Worm (Caenorhabditis elegans): Measurements from ENCODE around the gene C45G9.6.
"Not testable (repeated sequence)": the region's sequence is repeated elsewhere in the genome, so short reads cannot be mapped to it uniquely, and the experiment has no call there.

Gene C45G9.6

ce11 chrIII:5055709-5056108 is 19.5 kb downstream of the C45G9.6 start, which contains the start of gene C45G9.9:
Gene C45G9.9 (minus strand): TSS chrIII:5055809.
- TF ChIP-seq sdc-2 (tag; optimal IDR thresholded peaks at IDR 0.05); npax-4 (tag; optimal IDR thresholded peaks at IDR 0.05); ceh-6 (GFP tag; optimal IDR thresholded peaks at IDR 0.05): not testable (repeated sequence)

ce11 chrIII:5061798-5062197 is 25.5 kb downstream of the C45G9.6 start, which contains the start of gene C45G9.10:
Gene C45G9.10 (minus strand): TSS chrIII:5061898.
- no peak for TF ChIP-seq tbx-7 (tag; optimal IDR thresholded peaks at IDR 0.05)
- TF ChIP-seq T23F11.4 (GFP tag; optimal IDR thresholded peaks at IDR 0.05): no peak
- no peak for TF ChIP-seq ceh-6 (GFP tag; optimal IDR thresholded peaks at IDR 0.05)
- TF ChIP-seq pag-3 (tag; optimal IDR thresholded peaks at IDR 0.05; ENCODE audit: borderline replicate concordance): no peak
- TF ChIP-seq hlh-15 (tag; optimal IDR thresholded peaks at IDR 0.05): no peak
- TF ChIP-seq ceh-45 (GFP tag; IDR thresholded peaks at IDR 0.05): no peak
- TF ChIP-seq unc-42 (tag; optimal IDR thresholded peaks at IDR 0.05): no peak
- no peak for TF ChIP-seq ceh-2 (tag; optimal IDR thresholded peaks at IDR 0.05)
- TF ChIP-seq elt-4 (tag; optimal IDR thresholded peaks at IDR 0.05): no peak
- no peak for TF ChIP-seq nhr-232 (tag; optimal IDR thresholded peaks at IDR 0.05)
- TF ChIP-seq zip-5 (tag; optimal IDR thresholded peaks at IDR 0.05): no peak
- no peak for TF ChIP-seq hlh-8 (tag; optimal IDR thresholded peaks at IDR 0.05)
- TF ChIP-seq pqm-1 (tag; optimal IDR thresholded peaks at IDR 0.05): no peak
- no peak for TF ChIP-seq unc-3 (GFP tag; conservative IDR thresholded peaks at IDR 0.05)
- TF ChIP-seq unc-3 (tag; optimal IDR thresholded peaks at IDR 0.05): no peak
- no peak for TF ChIP-seq ceh-30 (tag; optimal IDR thresholded peaks at IDR 0.05)
- TF ChIP-seq ceh-14 (tag; optimal IDR thresholded peaks at IDR 0.05): no peak
- no peak for TF ChIP-seq ceh-19 (GFP tag; optimal IDR thresholded peaks at IDR 0.05)
- no peak for TF ChIP-seq lim-6 (tag; optimal IDR thresholded peaks at IDR 0.05)
- TF ChIP-seq K02D7.2 (tag; optimal IDR thresholded peaks at IDR 0.05): no peak

ce11 chrIII:5062406-5062805 is 26.1 kb downstream of the C45G9.6 start, which contains the start of gene C45G9.4:
Gene C45G9.4 (plus strand): TSS chrIII:5062706.
- not testable (repeated sequence) for TF ChIP-seq K09A11.1 (tag; optimal IDR thresholded peaks at IDR 0.05; ENCODE audit: insufficient read depth); ceh-45 (GFP tag; IDR thresholded peaks at IDR 0.05); gmeb-2 (tag; optimal IDR thresholded peaks at IDR 0.05)

ce11 chrIII:5068675-5069233 is 32.5 kb downstream of the C45G9.6 start, which contains the start of the genes C45G9.11 and C45G9.2:
Gene C45G9.11 (minus strand): TSS chrIII:5068725.
Gene C45G9.2 (plus strand): TSS chrIII:5069066.
- TF ChIP-seq hlh-8 (tag; optimal IDR thresholded peaks at IDR 0.05): peak; percentile 89
- no peak for TF ChIP-seq unc-3 (GFP tag; conservative IDR thresholded peaks at IDR 0.05)
- TF ChIP-seq unc-3 (tag; optimal IDR thresholded peaks at IDR 0.05): no peak
- TF ChIP-seq unc-55 (GFP tag; optimal IDR thresholded peaks at IDR 0.05): no peak
- TF ChIP-seq pros-1 (tag; optimal IDR thresholded peaks at IDR 0.05): no peak
- TF ChIP-seq ama-1 (optimal IDR thresholded peaks at IDR 0.05): no peak
- no peak for TF ChIP-seq K09A11.1 (tag; optimal IDR thresholded peaks at IDR 0.05; ENCODE audit: insufficient read depth)
- no peak for TF ChIP-seq ceh-18 (tag; optimal IDR thresholded peaks at IDR 0.05)
- no peak for TF ChIP-seq K02D7.2 (tag; optimal IDR thresholded peaks at IDR 0.05)
- no peak for TF ChIP-seq fkh-10 (GFP tag; optimal IDR thresholded peaks at IDR 0.05)
- peak; percentile 28 for TF ChIP-seq sdc-2 (tag; optimal IDR thresholded peaks at IDR 0.05)
- peak; percentile 85 for TF ChIP-seq tbx-2 (tag; optimal IDR thresholded peaks at IDR 0.05)
- TF ChIP-seq ahr-1 (tag; optimal IDR thresholded peaks at IDR 0.05): peak; percentile 60
- TF ChIP-seq ceh-6 (GFP tag; optimal IDR thresholded peaks at IDR 0.05): no peak
- no peak for TF ChIP-seq sox-2 (GFP tag; IDR thresholded peaks at IDR 0.05)
- no peak for TF ChIP-seq sox-4 (tag; optimal IDR thresholded peaks at IDR 0.05)
- TF ChIP-seq lim-6 (tag; optimal IDR thresholded peaks at IDR 0.05): peak; percentile 70
- peak; percentile 96 for TF ChIP-seq ceh-31 (tag; optimal IDR thresholded peaks at IDR 0.05)
- TF ChIP-seq elt-4 (tag; optimal IDR thresholded peaks at IDR 0.05): no peak
- TF ChIP-seq hlh-30 (tag; optimal IDR thresholded peaks at IDR 0.05; ENCODE audit: insufficient read depth): no peak
- peak; percentile 81 for TF ChIP-seq ref-2 (tag; optimal IDR thresholded peaks at IDR 0.05)
- TF ChIP-seq tbx-7 (tag; optimal IDR thresholded peaks at IDR 0.05): peak; percentile 93
- TF ChIP-seq pat-9 (tag; optimal IDR thresholded peaks at IDR 0.05): no peak
- no peak for TF ChIP-seq ceh-45 (GFP tag; IDR thresholded peaks at IDR 0.05)
- TF ChIP-seq dmd-4 (tag; optimal IDR thresholded peaks at IDR 0.05; ENCODE audit: borderline replicate concordance): no peak
- no peak for TF ChIP-seq ttx-3 (tag; optimal IDR thresholded peaks at IDR 0.05)
- no peak for TF ChIP-seq pag-3 (tag; optimal IDR thresholded peaks at IDR 0.05; ENCODE audit: borderline replicate concordance)
- TF ChIP-seq fax-1 (tag; optimal IDR thresholded peaks at IDR 0.05): peak; percentile 19
- TF ChIP-seq hlh-13 (GFP tag; optimal IDR thresholded peaks at IDR 0.05): no peak
- TF ChIP-seq pax-1 (tag; optimal IDR thresholded peaks at IDR 0.05): peak; percentile 21
- TF ChIP-seq ets-4 (tag; optimal IDR thresholded peaks at IDR 0.05): peak; percentile 99
- TF ChIP-seq dve-1 (tag; optimal IDR thresholded peaks at IDR 0.05): no peak
- TF ChIP-seq syd-9 (tag; optimal IDR thresholded peaks at IDR 0.05): peak; percentile 44
- peak; percentile 59 for TF ChIP-seq ceh-14 (tag; optimal IDR thresholded peaks at IDR 0.05)
